Fruit fly (Drosophila melanogaster) whole organism, embryonic: ENCODE data around the gene CG11790.
A peak's percentile ranks its signal among the peaks of the same experiment; 100 is the strongest.

Experiments used
- BEAF-32 ChIP-seq: fragments of 200-800 bp; sonication (Bioruptor generic); optimal IDR thresholded peaks from 3 replicates; lab custom pipeline; 2017; ENCODE audit warnings: missing biosample characterization, missing genetic modification characterization, mild to moderate bottlenecking, moderate library complexity, missing genetic modification reagents
- C15 ChIP-seq: fragments of 200-800 bp; sonication (Bioruptor generic); IDR thresholded peaks from 3 replicates; pipeline ENCODE4 v1.3.6; 2022; ENCODE audit warnings: missing biosample characterization, missing genetic modification characterization
- CG10654 ChIP-seq: fragments of 200-800 bp; sonication (Bioruptor generic); optimal IDR thresholded peaks from 2 replicates; lab custom pipeline; 2016; ENCODE audit warnings: missing biosample characterization, missing genetic modification characterization
- CG11085 ChIP-seq: fragments of 200-800 bp; sonication (Bioruptor generic); IDR thresholded peaks from 2 replicates; pipeline ENCODE4 v1.3.6; 2022; ENCODE audit warnings: missing biosample characterization, missing genetic modification characterization
- CG1233 ChIP-seq: fragments of 200-800 bp; sonication (Bioruptor generic); optimal IDR thresholded peaks from 4 replicates; lab custom pipeline; 2018; ENCODE audit warnings: missing biosample characterization, mild to moderate bottlenecking, missing genetic modification characterization
- CG13424 ChIP-seq: fragments of 200-800 bp; sonication (Bioruptor generic); optimal IDR thresholded peaks from 2 replicates; lab custom pipeline; 2019; ENCODE audit warnings: missing biosample characterization, mild to moderate bottlenecking, missing genetic modification characterization, moderate library complexity
- CG14860 ChIP-seq: fragments of 200-800 bp; sonication (Bioruptor generic); IDR thresholded peaks from 3 replicates; pipeline ENCODE4 v1.3.6; 2022; ENCODE audit warnings: missing biosample characterization, missing genetic modification characterization; ENCODE audit not compliant: partially characterized antibody
- CG18262 ChIP-seq: fragments of 200-800 bp; optimal IDR thresholded peaks from 3 replicates; lab custom pipeline; 2019; ENCODE audit warnings: missing biosample characterization, mild to moderate bottlenecking, missing genetic modification characterization, moderate library complexity
- CG1832 ChIP-seq: fragments of 200-800 bp; sonication (Bioruptor generic); optimal IDR thresholded peaks from 2 replicates; lab custom pipeline; 2017; ENCODE audit warnings: missing biosample characterization, mild to moderate bottlenecking, missing genetic modification characterization, inconsistent platforms
- CG18764 ChIP-seq: fragments of 200-800 bp; sonication (Bioruptor generic); optimal IDR thresholded peaks from 3 replicates; lab custom pipeline; 2016; ENCODE audit warnings: missing biosample characterization, missing genetic modification characterization
- CG30020 ChIP-seq: fragments of 200-800 bp; optimal IDR thresholded peaks from 2 replicates; lab custom pipeline; 2019; ENCODE audit warnings: missing biosample characterization, mild to moderate bottlenecking, missing genetic modification characterization, moderate library complexity
- CG30403 ChIP-seq: fragments of 200-800 bp; sonication (Bioruptor generic); optimal IDR thresholded peaks from 3 replicates; lab custom pipeline; 2016; ENCODE audit warnings: missing biosample characterization, missing genetic modification characterization
- CG32772 ChIP-seq: fragments of 200-800 bp; sonication (Bioruptor generic); IDR thresholded peaks from 2 replicates; pipeline ENCODE4 v1.3.6; 2022; ENCODE audit warnings: missing biosample characterization, missing genetic modification characterization
- CG3838 ChIP-seq: fragments of 200-800 bp; sonication (Bioruptor generic); optimal IDR thresholded peaks from 3 replicates; lab custom pipeline; 2016; ENCODE audit warnings: missing biosample characterization, missing genetic modification characterization
- CG6765 ChIP-seq: fragments of 200-800 bp; sonication (Bioruptor generic); optimal IDR thresholded peaks from 3 replicates; lab custom pipeline; 2017; ENCODE audit warnings: missing biosample characterization, mild to moderate bottlenecking, missing genetic modification characterization
- CG7372 ChIP-seq: fragments of 200-800 bp; sonication (Bioruptor generic); IDR thresholded peaks from 2 replicates; pipeline ENCODE4 v1.3.6; 2022; ENCODE audit warnings: missing biosample characterization, missing genetic modification characterization
- CG7839 ChIP-seq: fragments of 200-800 bp; sonication (Bioruptor generic); optimal IDR thresholded peaks from 3 replicates; lab custom pipeline; 2018; ENCODE audit warnings: missing biosample characterization, mild to moderate bottlenecking, missing genetic modification characterization, moderate library complexity
- CG9437 ChIP-seq: fragments of 200-800 bp; sonication (Bioruptor generic); optimal IDR thresholded peaks from 2 replicates; lab custom pipeline; 2018; ENCODE audit warnings: missing biosample characterization, mild to moderate bottlenecking, missing genetic modification characterization
- Camta ChIP-seq: fragments of 200-800 bp; sonication (Bioruptor generic); optimal IDR thresholded peaks from 2 replicates; lab custom pipeline; 2016; ENCODE audit warnings: missing biosample characterization, missing genetic modification characterization
- Chrac-16 ChIP-seq: fragments of 200-800 bp; sonication (Bioruptor generic); optimal IDR thresholded peaks from 3 replicates; lab custom pipeline; 2016; ENCODE audit warnings: missing biosample characterization, missing genetic modification characterization
- CkIIα-i1 ChIP-seq: fragments of 200-800 bp; sonication (Bioruptor generic); IDR thresholded peaks from 2 replicates; pipeline ENCODE4 v1.3.6; 2022; ENCODE audit warnings: missing biosample characterization, missing genetic modification characterization
- CrebB ChIP-seq: fragments of 200-800 bp; sonication (Bioruptor generic); optimal IDR thresholded peaks from 3 replicates; lab custom pipeline; 2018; ENCODE audit warnings: missing biosample characterization, mild to moderate bottlenecking, missing genetic modification characterization
- Dp ChIP-seq: fragments of 200-800 bp; sonication (Bioruptor generic); optimal IDR thresholded peaks from 2 replicates; lab custom pipeline; 2018; ENCODE audit warnings: missing biosample characterization, mild to moderate bottlenecking, missing genetic modification characterization, moderate library complexity
- Dref ChIP-seq: fragments of 200-800 bp; sonication (Bioruptor generic); IDR thresholded peaks from 2 replicates; pipeline ENCODE4 v1.3.6; 2022; ENCODE audit warnings: missing biosample characterization, missing genetic modification characterization
- E2f1 ChIP-seq: fragments of 200-800 bp; sonication (Bioruptor generic); IDR thresholded peaks from 2 replicates; pipeline ENCODE4 v1.3.6; 2022; ENCODE audit warnings: missing biosample characterization, missing genetic modification characterization
- HHEX ChIP-seq: fragments of 200-800 bp; sonication (Bioruptor generic); optimal IDR thresholded peaks from 3 replicates; lab custom pipeline; 2017; ENCODE audit warnings: missing biosample characterization, mild to moderate bottlenecking, missing genetic modification characterization, missing genetic modification reagents
- MBD-R2 ChIP-seq: fragments of 200-800 bp; sonication (Bioruptor generic); IDR thresholded peaks from 2 replicates; pipeline ENCODE4 v1.3.6; 2022; ENCODE audit warnings: missing biosample characterization, missing genetic modification characterization
- Ravus ChIP-seq: fragments of 200-800 bp; sonication (Bioruptor generic); IDR thresholded peaks from 2 replicates; pipeline ENCODE4 v1.3.6; 2022; ENCODE audit warnings: missing biosample characterization, missing genetic modification characterization
- Sox102F ChIP-seq: fragments of 200-800 bp; sonication (Bioruptor generic); optimal IDR thresholded peaks from 2 replicates; lab custom pipeline; 2018; ENCODE audit warnings: missing biosample characterization, mild to moderate bottlenecking, missing genetic modification characterization, moderate library complexity
- Ssrp ChIP-seq: fragments of 200-800 bp; sonication (Bioruptor generic); optimal IDR thresholded peaks from 2 replicates; lab custom pipeline; 2018; ENCODE audit warnings: missing biosample characterization, mild to moderate bottlenecking, missing genetic modification characterization, moderate library complexity
- Taf1 ChIP-seq: fragments of 200-800 bp; sonication (Bioruptor generic); IDR thresholded peaks from 2 replicates; pipeline ENCODE4 v1.3.6; 2022; ENCODE audit warnings: missing biosample characterization, missing genetic modification characterization
- Trl ChIP-seq, 3 experiments: fragments of >200 bp in 2 of 3; fragments of 200-800 bp in 1 of 3; sonication (Bioruptor generic) in 1 of 3; optimal IDR thresholded peaks; 2 replicates in 1 of 3; 3 replicates in 2 of 3; lab custom pipeline; 2016 to 2017; ENCODE audit warnings: missing biosample characterization in 1 of 3, missing genetic modification characterization in 1 of 3
- az2 ChIP-seq: fragments of 200-800 bp; sonication (Bioruptor generic); optimal IDR thresholded peaks from 3 replicates; lab custom pipeline; 2016; ENCODE audit warnings: missing biosample characterization, missing genetic modification characterization
- crp ChIP-seq, 2 experiments: fragments of 200-800 bp; sonication (Bioruptor generic); optimal IDR thresholded peaks; 2 replicates in 1 of 2; 3 replicates in 1 of 2; lab custom pipeline; 2017; ENCODE audit warnings: missing biosample characterization in 2 of 2, missing genetic modification characterization in 2 of 2, mild to moderate bottlenecking in 1 of 2, moderate library complexity in 1 of 2
- gcm ChIP-seq: fragments of 200-800 bp; sonication (Bioruptor generic); optimal IDR thresholded peaks from 2 replicates; lab custom pipeline; 2019; ENCODE audit warnings: missing biosample characterization, mild to moderate bottlenecking, missing genetic modification characterization, moderate library complexity
- gfzf ChIP-seq: fragments of 200-800 bp; sonication (Bioruptor generic); optimal IDR thresholded peaks from 2 replicates; lab custom pipeline; 2016; ENCODE audit warnings: missing biosample characterization, mild to moderate bottlenecking, missing genetic modification characterization, moderate library complexity
- jigr1 ChIP-seq: fragments of 200-800 bp; sonication (Bioruptor generic); IDR thresholded peaks from 3 replicates; pipeline ENCODE4 v1.3.6; 2022; ENCODE audit warnings: missing biosample characterization, missing genetic modification characterization
- knrl ChIP-seq: fragments of 200-800 bp; sonication (Bioruptor generic); IDR thresholded peaks from 3 replicates; pipeline ENCODE4 v1.3.6; 2022; ENCODE audit warnings: missing biosample characterization, missing genetic modification characterization; ENCODE audit not compliant: partially characterized antibody
- lbe ChIP-seq: fragments of 200-800 bp; sonication (Bioruptor generic); optimal IDR thresholded peaks from 2 replicates; lab custom pipeline; 2016; ENCODE audit warnings: missing biosample characterization, mild to moderate bottlenecking, missing genetic modification characterization
- nerfin-1 ChIP-seq: fragments of 200-800 bp; sonication (Bioruptor generic); optimal IDR thresholded peaks from 3 replicates; lab custom pipeline; 2019; ENCODE audit warnings: missing biosample characterization, mild to moderate bottlenecking, missing genetic modification characterization, moderate library complexity
- nom ChIP-seq: fragments of 200-800 bp; sonication (Bioruptor generic); optimal IDR thresholded peaks from 2 replicates; lab custom pipeline; 2017; ENCODE audit warnings: missing biosample characterization, missing genetic modification characterization, mild to moderate bottlenecking, moderate library complexity, missing genetic modification reagents
- onecut ChIP-seq: fragments of 200-800 bp; sonication (Bioruptor generic); IDR thresholded peaks from 2 replicates; pipeline ENCODE4 v1.3.6; 2022; ENCODE audit warnings: missing biosample characterization, missing genetic modification characterization
- pros ChIP-seq: fragments of 200-800 bp; sonication (Bioruptor generic); optimal IDR thresholded peaks from 3 replicates; lab custom pipeline; 2019; ENCODE audit warnings: missing biosample characterization, mild to moderate bottlenecking, missing genetic modification characterization, moderate library complexity
- row ChIP-seq: fragments of 200-800 bp; sonication (Bioruptor generic); IDR thresholded peaks from 3 replicates; pipeline ENCODE4 v1.3.6; 2022; ENCODE audit warnings: missing biosample characterization, missing genetic modification characterization
- salm ChIP-seq: fragments of 200-800 bp; sonication (Bioruptor generic); optimal IDR thresholded peaks from 2 replicates; lab custom pipeline; 2018; ENCODE audit warnings: missing biosample characterization, mild to moderate bottlenecking, missing genetic modification characterization
- stc ChIP-seq: fragments of 200-800 bp; sonication (Bioruptor generic); IDR thresholded peaks from 2 replicates; pipeline ENCODE4 v1.3.6; 2022; ENCODE audit warnings: missing biosample characterization, missing genetic modification characterization
- vfl ChIP-seq: fragments of 200-800 bp; sonication (Bioruptor generic); optimal IDR thresholded peaks from 2 replicates; lab custom pipeline; 2016; ENCODE audit warnings: missing biosample characterization, missing genetic modification characterization
- zen2 ChIP-seq: fragments of 200-800 bp; sonication (Bioruptor generic); IDR thresholded peaks from 3 replicates; pipeline ENCODE4 v1.3.6; 2022; ENCODE audit warnings: missing biosample characterization, missing genetic modification characterization; ENCODE audit not compliant: partially characterized antibody

The CG11790 gene

dm6 chr3R:25069569-25069968, 22.1 kb downstream of the CG11790 start, which contains the start of the genes Stt3B and CG11839 (continued):
- TF ChIP-seq CG13424 (tag; lab: Kevin White, UChicago) = peak; percentile 77
- TF ChIP-seq Ssrp (tag; lab: Kevin White, UChicago) = peak; percentile 54
- peak; percentile 60 for TF ChIP-seq CG18764 (GFP tag; lab: Kevin White, UChicago)
- peak; percentile 88 for TF ChIP-seq CG30403 (GFP tag; lab: Kevin White, UChicago)
- TF ChIP-seq CG7372 = peak; percentile 70
- peak; percentile 75 for TF ChIP-seq Chrac-16
- TF ChIP-seq CrebB (tag; lab: Kevin White, UChicago) = peak; percentile 3
- TF ChIP-seq CG11085 = no peak
- TF ChIP-seq az2 (GFP tag; lab: Kevin White, UChicago) = peak; percentile 66
- TF ChIP-seq CG9437 (GFP tag; lab: Kevin White, UChicago) = peak; percentile 71
- TF ChIP-seq vfl = peak; percentile 77
- peak; percentile 74 for TF ChIP-seq Camta (GFP tag; lab: Kevin White, UChicago)
- no peak for TF ChIP-seq CkIIα-i1 (GFP tag; lab: Robert Waterston, UW)
- no peak for TF ChIP-seq CG7839 (tag; lab: Kevin White, UChicago)
- TF ChIP-seq CG6765 = peak; percentile 4
- TF ChIP-seq knrl (GFP tag; lab: Robert Waterston, UW) = peak; percentile 96
- TF ChIP-seq CG18262 (tag; lab: Kevin White, UChicago) = peak; percentile 70
- TF ChIP-seq pros (GFP tag; lab: Kevin White, UChicago) = no peak
- TF ChIP-seq Sox102F (GFP tag; lab: Kevin White, UChicago) = no peak
- TF ChIP-seq CG10654 (GFP tag; lab: Kevin White, UChicago) = peak; percentile 70
- TF ChIP-seq E2f1 (GFP tag; lab: Robert Waterston, UW) = peak; percentile 61; the same call in 1 of the 2 replicates
- peak; percentile 21 for TF ChIP-seq CG1233 (GFP tag; lab: Kevin White, UChicago)
- no peak for TF ChIP-seq CG32772
- TF ChIP-seq Taf1 = peak; percentile 65; the same call in 1 of the 2 replicates
- no peak for TF ChIP-seq Trl (optimal IDR thresholded peaks at IDR 0.05; lab: Kevin White, UChicago)
- peak; percentile 84 for TF ChIP-seq Trl (GFP tag; optimal IDR thresholded peaks at IDR 0.05; lab: Kevin White, UChicago)
- TF ChIP-seq stc (GFP tag; lab: Robert Waterston, UW) = 0 out of 2 replicates have a peak, but pooled peaks have one; percentile 21
- TF ChIP-seq HHEX = no peak
- TF ChIP-seq MBD-R2 (GFP tag; lab: Robert Waterston, UW) = peak; percentile 96
- no peak for TF ChIP-seq CG1832
- peak; percentile 24 for TF ChIP-seq nom (GFP tag; lab: Kevin White, UChicago)
- TF ChIP-seq nerfin-1 (tag; lab: Kevin White, UChicago) = peak; percentile 72

dm6 chr3R:25070871-25071270, 23.4 kb downstream of the CG11790 start, which contains the start of gene CG11836:
Gene CG11836 (plus strand): TSS chr3R:25071126.
- TF ChIP-seq gfzf (GFP tag; lab: Kevin White, UChicago) (peak; percentile 59), MBD-R2 (GFP tag; lab: Robert Waterston, UW) (0 out of 2 replicates have a peak, but pooled peaks have one; percentile 8), crp (GFP tag; optimal IDR thresholded peaks at IDR 0.05; lab: Kevin White, UChicago) (peak in 1 of 2 experiments; percentile 74), C15 (GFP tag; lab: Robert Waterston, UW) (no peak), row (0 out of 3 replicates have a peak, but pooled peaks have one; percentile 29)

- TF ChIP-seq zen2 (GFP tag; lab: Robert Waterston, UW) = no peak; the same call in 2 of the 3 replicates
- peak; percentile 30 for TF ChIP-seq Dp (GFP tag; lab: Kevin White, UChicago)
- TF ChIP-seq onecut (GFP tag; lab: Robert Waterston, UW) = no peak
- TF ChIP-seq gcm (GFP tag; lab: Kevin White, UChicago) = no peak
- peak in 1 of 2 experiments; percentile 73 for TF ChIP-seq crp (GFP tag; optimal IDR thresholded peaks at IDR 0.05; lab: Kevin White, UChicago)
- TF ChIP-seq Ravus (GFP tag; lab: Robert Waterston, UW) = no peak
- peak; percentile 59 for TF ChIP-seq lbe (GFP tag; lab: Kevin White, UChicago)
- TF ChIP-seq Dref (GFP tag; lab: Robert Waterston, UW) = peak; percentile 71
- peak; percentile 45; the same call in 1 of the 3 replicates for TF ChIP-seq CG14860
- TF ChIP-seq CG18764 (GFP tag; lab: Kevin White, UChicago) = no peak
- peak; percentile 36 for TF ChIP-seq CG3838 (GFP tag; lab: Kevin White, UChicago)
- TF ChIP-seq jigr1 (GFP tag; lab: Robert Waterston, UW) = no peak
- peak; percentile 97 for TF ChIP-seq CG30020 (tag; lab: Kevin White, UChicago)
- no peak for TF ChIP-seq salm
- peak; percentile 65 for TF ChIP-seq BEAF-32 (GFP tag; lab: Kevin White, UChicago)
Observed at dm6 chr3R:25074558-25074964, 27.1 kb downstream of the CG11790 start, which contains the start of the genes shams and CG11920. Gene shams (minus strand): TSS chr3R:25074607. Gene CG11920 (plus strand): TSS chr3R:25074877.
